Worm (Caenorhabditis elegans): ENCODE measurements around the gene slc-17.1.
A peak's percentile ranks its signal among the peaks of the same experiment; 100 is the strongest.

- TF ChIP-seq lin-39 (tag; optimal IDR thresholded peaks at IDR 0.05) (no peak), mab-5 (tag; optimal IDR thresholded peaks at IDR 0.05) (no peak), lin-13 (GFP tag; optimal IDR thresholded peaks at IDR 0.05) (no peak), ZK546.5 (tag; optimal IDR thresholded peaks at IDR 0.05) (no peak), ceh-82 (tag; optimal IDR thresholded peaks at IDR 0.05) (no peak), nhr-11 (tag; optimal IDR thresholded peaks at IDR 0.05) (no peak), crh-2 (tag; optimal IDR thresholded peaks at IDR 0.05) (peak; percentile 26), unc-62 (GFP tag; optimal IDR thresholded peaks at IDR 0.05) (no peak), nhr-25 (tag; optimal IDR thresholded peaks at IDR 0.05) (no peak), nhr-129 (tag; optimal IDR thresholded peaks at IDR 0.05) (peak; percentile 63), blmp-1 (tag; optimal IDR thresholded peaks at IDR 0.05; ENCODE audit: insufficient read depth) (no peak)
Observed at ce11 chrX:17472917-17473316, 8.2 kb upstream of the slc-17.1 start.

Data from whole organism, L2 larva.